Worm (Caenorhabditis elegans): Measurements from ENCODE around the gene C25E10.17.

The C25E10.17 gene

ce11 chrV:9074360-9074834 lies 27.0 kb upstream of the C25E10.17 start:
- peak; percentile 24 for TF ChIP-seq mep-1 (tag; optimal IDR thresholded peaks at IDR 0.05)
- TF ChIP-seq nhr-19 (GFP tag; conservative IDR thresholded peaks at IDR 0.05), result peak; percentile 21
- peak; percentile 19 for TF ChIP-seq nhr-47 (tag; optimal IDR thresholded peaks at IDR 0.05)
- TF ChIP-seq elt-2 (tag; optimal IDR thresholded peaks at IDR 0.05), result peak; percentile 21
- TF ChIP-seq isw-1 (GFP tag; IDR thresholded peaks at IDR 0.05), result no peak
- no peak for TF ChIP-seq unc-62 (GFP tag; optimal IDR thresholded peaks at IDR 0.05)
- TF ChIP-seq ceh-82 (tag; optimal IDR thresholded peaks at IDR 0.05), result no peak
- no peak for TF ChIP-seq hpl-2 (GFP tag; optimal IDR thresholded peaks at IDR 0.05)
- no peak for TF ChIP-seq hlh-4 (tag; optimal IDR thresholded peaks at IDR 0.05)
- TF ChIP-seq nhr-90 (tag; optimal IDR thresholded peaks at IDR 0.05; ENCODE audit: poor library complexity), result peak; percentile 15
- no peak for TF ChIP-seq nhr-237 (tag; optimal IDR thresholded peaks at IDR 0.05)
- peak in 1 of 2 experiments; percentile 40 for TF ChIP-seq lsy-2 (tag; optimal IDR thresholded peaks at IDR 0.05)
- no peak for TF ChIP-seq fkh-4 (tag; optimal IDR thresholded peaks at IDR 0.05; ENCODE audit: borderline replicate concordance)
- TF ChIP-seq lin-14 (GFP tag; optimal IDR thresholded peaks at IDR 0.05), result peak; percentile 17
- TF ChIP-seq dpl-1 (GFP tag; optimal IDR thresholded peaks at IDR 0.05), result no peak
- TF ChIP-seq lin-13 (GFP tag; optimal IDR thresholded peaks at IDR 0.05), result peak; percentile 11
- TF ChIP-seq C16A3.4 (tag; optimal IDR thresholded peaks at IDR 0.05), result peak; percentile 31
- peak; percentile 43 for TF ChIP-seq nhr-20 (tag; optimal IDR thresholded peaks at IDR 0.05)
- TF ChIP-seq nhr-71 (tag; optimal IDR thresholded peaks at IDR 0.05), result peak; percentile 38
- peak; percentile 64 for TF ChIP-seq ama-1 (optimal IDR thresholded peaks at IDR 0.05)
- TF ChIP-seq lin-35 (GFP tag; optimal IDR thresholded peaks at IDR 0.05), result peak in 1 of 2 experiments; percentile 28
- peak; percentile 30 for TF ChIP-seq blmp-1 (tag; optimal IDR thresholded peaks at IDR 0.05)
- peak; percentile 29 for TF ChIP-seq snu-23 (GFP tag; optimal IDR thresholded peaks at IDR 0.05)
- peak; percentile 68 for TF ChIP-seq nhr-85 (tag)
- peak; percentile 38 for TF ChIP-seq tbx-2 (tag; optimal IDR thresholded peaks at IDR 0.05)
- no peak for TF ChIP-seq xbp-1 (tag; optimal IDR thresholded peaks at IDR 0.05)
- TF ChIP-seq elt-3 (tag; optimal IDR thresholded peaks at IDR 0.05), result peak in 1 of 6 experiments; percentile 25

ce11 chrV:9073322-9074038 lies 26.1 kb upstream of the C25E10.17 start, which contains the start of gene oac-50:
oac-50 (minus strand) TSS chrV:9073540.
- TF ChIP-seq lsy-2 (tag; optimal IDR thresholded peaks at IDR 0.05), result peak in 1 of 2 experiments; percentile 24
- TF ChIP-seq lin-35 (GFP tag; optimal IDR thresholded peaks at IDR 0.05), result peak in 1 of 2 experiments; percentile 12
- no peak for TF ChIP-seq blmp-1 (tag; optimal IDR thresholded peaks at IDR 0.05)
- peak; percentile 14 for TF ChIP-seq tbx-2 (tag; optimal IDR thresholded peaks at IDR 0.05)
- TF ChIP-seq mdl-1 (tag; optimal IDR thresholded peaks at IDR 0.05), result peak in 1 of 2 experiments; percentile 22

ce11 chrV:9069680-9070079 lies 22.3 kb upstream of the C25E10.17 start, which contains the start of gene T27E4.5:
T27E4.5 (minus strand) TSS chrV:9069780.
- TF ChIP-seq mep-1 (tag; optimal IDR thresholded peaks at IDR 0.05) (no peak), nhr-20 (tag; optimal IDR thresholded peaks at IDR 0.05) (no peak), mab-9 (GFP tag; IDR thresholded peaks at IDR 0.05) (no peak), sox-4 (tag; optimal IDR thresholded peaks at IDR 0.05) (no peak), nhr-19 (GFP tag; conservative IDR thresholded peaks at IDR 0.05) (no peak), egl-27 (tag; optimal IDR thresholded peaks at IDR 0.05) (no peak), unc-86 (tag; optimal IDR thresholded peaks at IDR 0.05) (no peak), nhr-85 (tag) (no peak), fkh-10 (GFP tag; optimal IDR thresholded peaks at IDR 0.05) (no peak), hpl-2 (GFP tag; optimal IDR thresholded peaks at IDR 0.05) (no peak), elt-3 (tag; optimal IDR thresholded peaks at IDR 0.05) (no peak), dsc-1 (tag; optimal IDR thresholded peaks at IDR 0.05) (no peak), egl-13 (tag; optimal IDR thresholded peaks at IDR 0.05) (no peak), lin-13 (GFP tag; optimal IDR thresholded peaks at IDR 0.05) (no peak)
